Worm (Caenorhabditis elegans) whole organism, L4 larva: ENCODE measurements around the gene tes-1.

Source experiments
- Y105C5A.15 ChIP-seq: fragments of 200-800 bp; sonication (Bioruptor generic); IDR thresholded peaks from 2 replicates; pipeline ENCODE4 v1.3.6; 2022; ENCODE audit warnings: missing genetic modification characterization, missing compliant biosample characterization
- aly-2 ChIP-seq: sonication (generic microtip); optimal IDR thresholded peaks from 2 replicates; lab custom pipeline; 2018; ENCODE audit warnings: missing biosample characterization, missing genetic modification characterization
- ceh-44 ChIP-seq: fragments of 200-800 bp; sonication (Bioruptor generic); IDR thresholded peaks from 2 replicates; pipeline ENCODE4 v1.3.6; 2022; ENCODE audit warnings: missing genetic modification reagents, missing genetic modification characterization, missing compliant biosample characterization
- ceh-62 ChIP-seq: sonication (generic microtip); optimal IDR thresholded peaks from 2 replicates; lab custom pipeline; 2017; ENCODE audit warnings: missing biosample characterization, missing genetic modification characterization
- ceh-82 ChIP-seq: sonication (generic microtip); optimal IDR thresholded peaks from 2 replicates; lab custom pipeline; 2017; ENCODE audit warnings: missing biosample characterization, missing genetic modification characterization
- ces-1 ChIP-seq: fragments of 150-350 bp; sonication (generic microtip); optimal IDR thresholded peaks from 4 replicates; lab custom pipeline; 2014; ENCODE audit warnings: missing biosample characterization, missing genetic modification reagents, missing genetic modification characterization
- cey-2 ChIP-seq: sonication (generic microtip); optimal IDR thresholded peaks from 3 replicates; lab custom pipeline; 2017; ENCODE audit warnings: missing genetic modification characterization, mild to moderate bottlenecking, missing compliant biosample characterization, antibody characterized with exemption, borderline replicate concordance; ENCODE audit not compliant: insufficient read depth
- ctbp-1 ChIP-seq: fragments of 200-800 bp; sonication (Bioruptor generic); IDR thresholded peaks from 2 replicates; pipeline ENCODE4 v1.3.6; 2022; ENCODE audit warnings: missing genetic modification reagents, missing genetic modification characterization, missing compliant biosample characterization
- daf-16 ChIP-seq, 3 experiments: sonication (generic microtip); optimal IDR thresholded peaks; 2 replicates each; lab custom pipeline; 2016 to 2017; ENCODE audit warnings: missing genetic modification characterization in 3 of 3, missing genetic modification reagents in 3 of 3, mild to moderate bottlenecking in 2 of 3, missing compliant biosample characterization in 2 of 3, missing biosample characterization in 1 of 3, moderate library complexity in 1 of 3
- daf-8 ChIP-seq: fragments of 200-800 bp; sonication (Bioruptor generic); IDR thresholded peaks from 2 replicates; pipeline ENCODE4 v1.3.6; 2022; ENCODE audit warnings: missing genetic modification characterization, missing compliant biosample characterization
- dmd-9 ChIP-seq: fragments of 200-800 bp; sonication (Bioruptor generic); IDR thresholded peaks from 2 replicates; pipeline ENCODE4 v1.3.6; 2022; ENCODE audit warnings: missing genetic modification reagents, missing genetic modification characterization, missing compliant biosample characterization
- duxl-1 ChIP-seq: sonication (generic microtip); optimal IDR thresholded peaks from 2 replicates; lab custom pipeline; 2016; ENCODE audit warnings: mild to moderate bottlenecking, missing genetic modification characterization, moderate library complexity, missing compliant biosample characterization; ENCODE audit not compliant: poor library complexity
- jun-1 ChIP-seq: fragments of 150-350 bp; optimal IDR thresholded peaks from 2 replicates; lab custom pipeline; 2014; ENCODE audit warnings: missing biosample characterization, missing genetic modification reagents, missing genetic modification characterization
- lin-1 ChIP-seq: fragments of 200-800 bp; sonication (Bioruptor generic); IDR thresholded peaks from 2 replicates; pipeline ENCODE4 v1.3.6; 2022; ENCODE audit warnings: missing genetic modification reagents, missing genetic modification characterization, missing compliant biosample characterization
- lin-15B ChIP-seq: fragments of 150-350 bp; sonication (generic microtip); optimal IDR thresholded peaks from 3 replicates; lab custom pipeline; 2014; ENCODE audit warnings: missing biosample characterization, missing genetic modification characterization
- mdt-29 ChIP-seq: fragments of 200-800 bp; sonication (Bioruptor generic); IDR thresholded peaks from 2 replicates; pipeline ENCODE4 v1.3.6; 2022; ENCODE audit warnings: missing genetic modification reagents, missing genetic modification characterization, missing compliant biosample characterization
- mep-1 ChIP-seq: fragments of 150-350 bp; sonication (generic microtip); optimal IDR thresholded peaks from 3 replicates; lab custom pipeline; 2014; ENCODE audit warnings: missing biosample characterization, missing genetic modification characterization
- mxl-3 ChIP-seq: fragments of 200-800 bp; sonication (Bioruptor generic); optimal IDR thresholded peaks from 2 replicates; lab custom pipeline; 2018; ENCODE audit warnings: mild to moderate bottlenecking, missing genetic modification characterization, missing compliant biosample characterization
- nhr-10 ChIP-seq: fragments of 150-350 bp; optimal IDR thresholded peaks from 2 replicates; lab custom pipeline; 2014; ENCODE audit warnings: missing biosample characterization, missing genetic modification characterization
- nhr-102 ChIP-seq: sonication (generic microtip); optimal IDR thresholded peaks from 2 replicates; lab custom pipeline; 2016; ENCODE audit warnings: mild to moderate bottlenecking, missing genetic modification characterization, moderate library complexity, missing compliant biosample characterization
- nhr-237 ChIP-seq: sonication (generic microtip); optimal IDR thresholded peaks from 2 replicates; lab custom pipeline; 2017; ENCODE audit warnings: missing biosample characterization, missing genetic modification characterization
- nhr-28 ChIP-seq: fragments of 150-350 bp; optimal IDR thresholded peaks from 2 replicates; lab custom pipeline; 2014; ENCODE audit warnings: missing biosample characterization, missing genetic modification characterization
- nhr-42 ChIP-seq: fragments of 200-800 bp; sonication (Bioruptor generic); IDR thresholded peaks from 2 replicates; pipeline ENCODE4 v1.3.6; 2022; ENCODE audit warnings: missing genetic modification characterization, missing compliant biosample characterization
- nhr-48 ChIP-seq: sonication (generic microtip); optimal IDR thresholded peaks from 2 replicates; lab custom pipeline; 2016; ENCODE audit warnings: mild to moderate bottlenecking, missing genetic modification characterization, missing compliant biosample characterization
- pqm-1 ChIP-seq: sonication (generic microtip); optimal IDR thresholded peaks from 2 replicates; lab custom pipeline; 2017; ENCODE audit warnings: missing biosample characterization, missing genetic modification characterization
- sdz-12 ChIP-seq: fragments of 200-800 bp; sonication (Bioruptor generic); optimal IDR thresholded peaks from 2 replicates; lab custom pipeline; 2018; ENCODE audit warnings: mild to moderate bottlenecking, missing genetic modification characterization, missing compliant biosample characterization
- snpc-1.2 ChIP-seq: fragments of 200-800 bp; sonication (Bioruptor generic); IDR thresholded peaks from 2 replicates; pipeline ENCODE4 v1.3.6; 2022; ENCODE audit warnings: missing genetic modification reagents, missing genetic modification characterization, missing compliant biosample characterization
- snpc-4 ChIP-seq: fragments of 150-350 bp; optimal IDR thresholded peaks from 2 replicates; lab custom pipeline; 2014; ENCODE audit warnings: missing biosample characterization, missing genetic modification characterization
- spr-3 ChIP-seq: fragments of 200-800 bp; sonication (Bioruptor generic); optimal IDR thresholded peaks from 2 replicates; lab custom pipeline; 2018; ENCODE audit warnings: mild to moderate bottlenecking, missing genetic modification characterization, missing compliant biosample characterization
- tag-97 ChIP-seq: fragments of 200-800 bp; sonication (Bioruptor generic); IDR thresholded peaks from 2 replicates; pipeline ENCODE4 v1.3.6; 2022; ENCODE audit warnings: missing genetic modification characterization, missing compliant biosample characterization
- unc-130 ChIP-seq: sonication (generic microtip); optimal IDR thresholded peaks from 2 replicates; lab custom pipeline; 2016; ENCODE audit warnings: missing genetic modification reagents, missing genetic modification characterization, missing compliant biosample characterization
- unc-62 ChIP-seq, 3 experiments: fragments of 150-350 bp in 1 of 3; sonication (generic microtip); optimal IDR thresholded peaks in 2 of 3; peaks in 1 of 3; 1 replicate in 1 of 3; 2 replicates in 2 of 3; lab custom pipeline; 2014 to 2017; ENCODE audit warnings: missing biosample characterization in 3 of 3, missing genetic modification characterization in 3 of 3, missing genetic modification reagents in 3 of 3, missing genotype in 1 of 3
- vab-7 ChIP-seq: fragments of 200-800 bp; sonication (Bioruptor generic); IDR thresholded peaks from 2 replicates; pipeline ENCODE4 v1.3.6; 2022; ENCODE audit warnings: missing genetic modification reagents, missing genetic modification characterization, missing compliant biosample characterization
- zfp-3 ChIP-seq: fragments of 200-800 bp; sonication (Bioruptor generic); conservative IDR thresholded peaks from 2 replicates; pipeline ENCODE4 v1.3.6; 2022; ENCODE audit warnings: missing genetic modification reagents, missing genetic modification characterization, missing compliant biosample characterization
- ztf-7 ChIP-seq: fragments of 150-350 bp; optimal IDR thresholded peaks from 2 replicates; lab custom pipeline; 2014; ENCODE audit warnings: missing biosample characterization, missing genetic modification characterization

The tes-1 gene

DNA sequence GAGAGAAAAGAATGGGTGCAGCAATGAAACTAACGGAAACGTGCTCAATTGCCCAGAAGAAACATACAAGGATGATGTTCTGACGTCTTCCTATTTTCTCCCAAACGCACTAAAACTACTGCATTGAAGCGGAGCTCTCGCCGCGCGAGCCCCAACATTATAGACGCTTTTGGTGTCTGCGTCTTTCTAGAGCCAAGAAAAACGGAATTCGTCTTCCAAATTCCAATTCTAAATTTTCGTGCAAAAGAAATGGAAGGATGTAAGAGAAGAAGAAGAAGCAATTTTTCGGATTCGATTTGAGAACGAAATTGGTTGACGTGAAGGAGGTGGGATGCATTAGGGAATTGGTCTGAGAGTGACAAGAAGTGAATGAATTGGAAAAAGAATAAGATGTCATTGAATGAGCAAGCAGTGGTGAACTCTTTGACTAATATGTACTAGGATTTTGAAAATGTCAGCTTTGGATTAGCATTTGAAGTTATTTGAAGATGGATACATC lies 2.5 kb upstream of the tes-1 start:
- TF ChIP-seq nhr-28 (tag; lab: Kevin White, UChicago) (no peak), unc-130 (GFP tag; lab: Kevin White, UChicago) (no peak), ceh-44 (no peak), Y105C5A.15 (GFP tag; lab: Robert Waterston, UW) (no peak), daf-16 (GFP tag; optimal IDR thresholded peaks at IDR 0.05; lab: Kevin White, UChicago) (no peak), daf-16 (tag; optimal IDR thresholded peaks at IDR 0.05; lab: Kevin White, UChicago) (no peak), snpc-1.2 (GFP tag; lab: Robert Waterston, UW) (no peak), duxl-1 (no peak), nhr-237 (tag; lab: Kevin White, UChicago) (no peak), ces-1 (GFP tag; lab: Kevin White, UChicago) (peak; percentile 3), sdz-12 (GFP tag; lab: Kevin White, UChicago) (no peak), nhr-48 (tag; lab: Kevin White, UChicago) (no peak), ctbp-1 (GFP tag; lab: Robert Waterston, UW) (0 out of 2 replicates have a peak, but pooled peaks have one; percentile 12), mxl-3 (GFP tag; lab: Kevin White, UChicago) (no peak), daf-8 (GFP tag; lab: Robert Waterston, UW) (no peak), pqm-1 (tag; lab: Kevin White, UChicago) (no peak), cey-2 (tag; lab: Kevin White, UChicago) (no peak), unc-62 (GFP tag; optimal IDR thresholded peaks at IDR 0.05 in 1 of 2; lab: Kevin White, UChicago) (peak in 1 of 2 experiments; percentile 93), unc-62 (tag; optimal IDR thresholded peaks at IDR 0.05; lab: Kevin White, UChicago) (no peak), jun-1 (no peak)

DNA sequence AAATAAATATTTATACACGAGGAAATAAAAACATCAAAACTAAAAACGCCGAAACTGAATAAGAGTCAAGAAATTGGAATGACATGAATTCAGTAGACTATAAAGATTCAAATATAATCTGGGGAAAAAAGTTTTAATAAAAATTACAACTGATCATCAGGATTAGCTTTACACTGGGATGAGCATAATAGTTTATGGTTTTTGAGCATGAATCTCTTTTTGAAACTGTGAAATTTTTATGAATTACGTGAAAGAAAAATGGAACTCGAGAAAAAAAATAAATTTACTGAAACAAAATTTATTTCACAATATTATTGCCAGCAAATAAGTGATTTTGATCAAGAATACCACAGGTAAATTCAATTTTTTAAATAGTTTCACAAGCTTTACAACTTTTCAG lies 3.7 kb downstream of the tes-1 start, which contains the start of gene B0496.2:
TSS of gene B0496.2 (plus strand) at position 301 of the 400 bp plus-strand sequence.
- TF ChIP-seq ceh-62 (tag; lab: Kevin White, UChicago) (no peak), zfp-3 (GFP tag; lab: Robert Waterston, UW) (no peak)

DNA sequence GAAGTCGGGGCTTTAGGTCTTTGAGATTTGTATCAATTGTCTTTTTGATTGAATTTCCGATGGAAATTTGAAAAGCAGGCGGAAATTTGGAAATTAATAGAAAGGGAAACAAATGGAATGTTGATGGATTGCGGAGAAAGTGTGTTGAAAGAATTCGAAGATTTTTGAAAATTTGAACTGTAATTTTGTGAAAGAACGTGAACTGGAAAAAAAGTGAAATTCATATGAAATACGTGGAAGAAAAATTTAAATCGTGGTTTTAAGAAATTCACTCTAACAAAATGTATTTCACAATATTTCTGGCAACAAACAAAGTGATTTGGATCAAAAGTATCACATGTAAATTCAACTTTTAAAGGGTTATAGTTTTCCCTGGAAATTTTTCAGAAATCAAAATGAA lies 5.2 kb downstream of the tes-1 start, which contains the start of gene B0496.1:
TSS of gene B0496.1 (plus strand) at position 301 of the 400 bp plus-strand sequence.
- TF ChIP-seq Y105C5A.15 (GFP tag; lab: Robert Waterston, UW) (no peak), dmd-9 (GFP tag; lab: Robert Waterston, UW) (no peak), ceh-62 (tag; lab: Kevin White, UChicago) (no peak), mdt-29 (GFP tag; lab: Robert Waterston, UW) (no peak), lin-15B (tag; lab: Kevin White, UChicago) (no peak), lin-1 (no peak), tag-97 (no peak), vab-7 (GFP tag; lab: Robert Waterston, UW) (no peak), snpc-4 (tag; lab: Kevin White, UChicago) (no peak), aly-2 (tag; lab: Kevin White, UChicago) (no peak), nhr-102 (no peak), duxl-1 (no peak), ceh-82 (tag; lab: Kevin White, UChicago) (no peak), mep-1 (tag; lab: Kevin White, UChicago) (no peak), nhr-10 (tag; lab: Kevin White, UChicago) (no peak)

DNA sequence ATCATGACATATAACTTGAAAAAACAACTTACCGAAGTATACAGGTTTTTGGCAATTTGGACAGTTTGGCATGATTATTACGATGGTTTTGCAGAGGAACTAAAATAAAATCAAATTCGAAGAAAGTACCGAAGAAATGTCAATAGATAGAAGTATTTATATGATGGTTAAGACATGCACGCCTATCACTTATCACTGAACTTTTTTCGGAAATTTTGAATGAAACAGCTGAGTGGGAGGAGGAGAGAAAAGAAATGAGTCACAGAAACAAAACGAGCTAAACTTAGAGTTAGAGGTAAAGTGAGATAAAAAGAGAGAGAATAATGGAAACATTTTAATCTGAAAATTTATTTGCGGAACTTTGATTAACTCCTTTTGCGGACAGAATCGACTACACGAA lies 6.0 kb downstream of the tes-1 start, which contains the start of gene valv-1:
TSS of gene valv-1 (minus strand) at position 101 of the 400 bp plus-strand sequence.
- TF ChIP-seq pqm-1 (tag; lab: Kevin White, UChicago) (no peak), spr-3 (GFP tag; lab: Kevin White, UChicago) (no peak), nhr-42 (GFP tag; lab: Robert Waterston, UW) (no peak), ztf-7 (tag; lab: Kevin White, UChicago) (no peak), dmd-9 (GFP tag; lab: Robert Waterston, UW) (no peak), daf-16 (GFP tag; optimal IDR thresholded peaks at IDR 0.05; lab: Kevin White, UChicago) (no peak), daf-16 (tag; optimal IDR thresholded peaks at IDR 0.05; lab: Kevin White, UChicago) (no peak), unc-62 (GFP tag; optimal IDR thresholded peaks at IDR 0.05 in 1 of 2; lab: Kevin White, UChicago) (peak in 1 of 2 experiments; percentile 51), unc-62 (tag; optimal IDR thresholded peaks at IDR 0.05; lab: Kevin White, UChicago) (no peak), sdz-12 (GFP tag; lab: Kevin White, UChicago) (no peak)
